Fruit fly (Drosophila melanogaster) Kc167 (cell line): ENCODE data around the gene CG18284.

Source experiments
- Myc ChIP-seq: fragments of >200 bp; optimal IDR thresholded peaks from 2 replicates; lab custom pipeline; 2017; ENCODE audit warnings: missing external identifiers
- Sin3A ChIP-seq: fragments of >200 bp; optimal IDR thresholded peaks from 2 replicates; lab custom pipeline; 2018; ENCODE audit warnings: missing external identifiers
- h ChIP-seq: fragments of >200 bp; optimal IDR thresholded peaks from 3 replicates; lab custom pipeline; 2018; ENCODE audit warnings: missing external identifiers
- insv ChIP-seq: fragments of >200 bp; optimal IDR thresholded peaks from 3 replicates; lab custom pipeline; 2018; ENCODE audit warnings: missing external identifiers
- psq ChIP-seq: fragments of >200 bp; optimal IDR thresholded peaks from 2 replicates; lab custom pipeline; 2017; ENCODE audit warnings: missing external identifiers
- ttk ChIP-seq: sonication (Bioruptor generic); optimal IDR thresholded peaks from 2 replicates; lab custom pipeline; 2017; ENCODE audit warnings: missing external identifiers

Gene CG18284

dm6 chr2L:10643671-10644070, at the start of gene CG18284:
Gene CG18284 (plus strand): TSS chr2L:10643971.
- TF ChIP-seq psq: no peak
- TF ChIP-seq Sin3A (lab: Kevin White, UChicago): no peak
- TF ChIP-seq ttk (lab: Kevin White, UChicago): no peak
- TF ChIP-seq insv (lab: Kevin White, UChicago): no peak
- TF ChIP-seq Myc (lab: Kevin White, UChicago): no peak
- TF ChIP-seq h (lab: Kevin White, UChicago): no peak

- TF ChIP-seq ttk (lab: Kevin White, UChicago): no peak
- TF ChIP-seq h (lab: Kevin White, UChicago): no peak
- TF ChIP-seq Myc (lab: Kevin White, UChicago): no peak
- TF ChIP-seq psq: no peak
- TF ChIP-seq Sin3A (lab: Kevin White, UChicago): no peak
Observed at dm6 chr2L:10603604-10604003, 40.2 kb upstream of the CG18284 start.

dm6 chr2L:10607697-10608096, 36.1 kb upstream of the CG18284 start:
- TF ChIP-seq h (lab: Kevin White, UChicago): no peak
- no peak for TF ChIP-seq ttk (lab: Kevin White, UChicago)
- no peak for TF ChIP-seq Myc (lab: Kevin White, UChicago)
- TF ChIP-seq Sin3A (lab: Kevin White, UChicago): no peak
- no peak for TF ChIP-seq psq

- TF ChIP-seq psq: no peak
- TF ChIP-seq Sin3A (lab: Kevin White, UChicago): no peak
- no peak for TF ChIP-seq ttk (lab: Kevin White, UChicago)
- no peak for TF ChIP-seq insv (lab: Kevin White, UChicago)
- TF ChIP-seq h (lab: Kevin White, UChicago): no peak
- TF ChIP-seq Myc (lab: Kevin White, UChicago): no peak
Observed at dm6 chr2L:10608662-10609262, 35.0 kb upstream of the CG18284 start.

- TF ChIP-seq ttk (lab: Kevin White, UChicago) (no peak), psq (no peak), h (lab: Kevin White, UChicago) (no peak), insv (lab: Kevin White, UChicago) (no peak), Sin3A (lab: Kevin White, UChicago) (no peak), Myc (lab: Kevin White, UChicago) (no peak)
Observed at dm6 chr2L:10613104-10613503, 30.7 kb upstream of the CG18284 start.

dm6 chr2L:10614660-10615479, 28.9 kb upstream of the CG18284 start:
- no peak for TF ChIP-seq insv (lab: Kevin White, UChicago)
- no peak for TF ChIP-seq h (lab: Kevin White, UChicago)
- TF ChIP-seq ttk (lab: Kevin White, UChicago): no peak
- no peak for TF ChIP-seq Sin3A (lab: Kevin White, UChicago)
- TF ChIP-seq Myc (lab: Kevin White, UChicago): no peak
- no peak for TF ChIP-seq psq

- no peak for TF ChIP-seq ttk (lab: Kevin White, UChicago)
- no peak for TF ChIP-seq insv (lab: Kevin White, UChicago)
- TF ChIP-seq Sin3A (lab: Kevin White, UChicago): no peak
- no peak for TF ChIP-seq Myc (lab: Kevin White, UChicago)
- TF ChIP-seq h (lab: Kevin White, UChicago): no peak
- no peak for TF ChIP-seq psq
Observed at dm6 chr2L:10615889-10616288, 27.9 kb upstream of the CG18284 start.

- TF ChIP-seq ttk (lab: Kevin White, UChicago) (no peak), h (lab: Kevin White, UChicago) (no peak), Sin3A (lab: Kevin White, UChicago) (no peak), Myc (lab: Kevin White, UChicago) (no peak), psq (no peak), insv (lab: Kevin White, UChicago) (no peak)
Observed at dm6 chr2L:10616767-10617166, 27.0 kb upstream of the CG18284 start.

dm6 chr2L:10625935-10626334, 17.8 kb upstream of the CG18284 start:
- TF ChIP-seq psq (no peak), Myc (lab: Kevin White, UChicago) (no peak), h (lab: Kevin White, UChicago) (no peak), Sin3A (lab: Kevin White, UChicago) (no peak), insv (lab: Kevin White, UChicago) (no peak), ttk (lab: Kevin White, UChicago) (no peak)

dm6 chr2L:10632702-10633101, 11.1 kb upstream of the CG18284 start:
- no peak for TF ChIP-seq psq
- no peak for TF ChIP-seq Myc (lab: Kevin White, UChicago)
- TF ChIP-seq ttk (lab: Kevin White, UChicago): no peak
- no peak for TF ChIP-seq h (lab: Kevin White, UChicago)
- TF ChIP-seq Sin3A (lab: Kevin White, UChicago): no peak

- no peak for TF ChIP-seq insv (lab: Kevin White, UChicago)
- no peak for TF ChIP-seq h (lab: Kevin White, UChicago)
- no peak for TF ChIP-seq psq
- no peak for TF ChIP-seq ttk (lab: Kevin White, UChicago)
- TF ChIP-seq Sin3A (lab: Kevin White, UChicago): no peak
- no peak for TF ChIP-seq Myc (lab: Kevin White, UChicago)
Observed at dm6 chr2L:10638371-10638770, 5.4 kb upstream of the CG18284 start, which contains the start of gene CG7329. Gene CG7329 (minus strand): TSS chr2L:10638471.

- TF ChIP-seq Sin3A (lab: Kevin White, UChicago): no peak
- TF ChIP-seq insv (lab: Kevin White, UChicago): no peak
- TF ChIP-seq psq: no peak
- TF ChIP-seq Myc (lab: Kevin White, UChicago): no peak
- no peak for TF ChIP-seq h (lab: Kevin White, UChicago)
- no peak for TF ChIP-seq ttk (lab: Kevin White, UChicago)
Observed at dm6 chr2L:10639631-10640030, 4.1 kb upstream of the CG18284 start, which contains the start of gene CG31872. Gene CG31872 (plus strand): TSS chr2L:10639931.
